Worm (Caenorhabditis elegans) whole organism, L2 larva: Measurements from ENCODE around the gene C50F4.1.

Experiments
- Y55F3AM.14 ChIP-seq: fragments of 200-800 bp; sonication (Bioruptor generic); optimal IDR thresholded peaks from 2 replicates; lab custom pipeline; 2018; ENCODE audit warnings: mild to moderate bottlenecking, missing genetic modification characterization, missing compliant biosample characterization
- blmp-1 ChIP-seq: sonication (generic microtip); optimal IDR thresholded peaks from 2 replicates; lab custom pipeline; 2017; ENCODE audit warnings: missing genetic modification characterization, mild to moderate bottlenecking, missing compliant biosample characterization, antibody characterized with exemption, moderate library complexity; ENCODE audit not compliant: insufficient read depth
- crh-2 ChIP-seq: sonication (generic microtip); optimal IDR thresholded peaks from 2 replicates; lab custom pipeline; 2017; ENCODE audit warnings: missing biosample characterization, missing genetic modification characterization
- dmd-4 ChIP-seq: sonication (generic microtip); optimal IDR thresholded peaks from 2 replicates; lab custom pipeline; 2017; ENCODE audit warnings: missing biosample characterization, missing genetic modification characterization
- elt-3 ChIP-seq: sonication (generic microtip); optimal IDR thresholded peaks from 2 replicates; lab custom pipeline; 2017; ENCODE audit warnings: missing biosample characterization, missing genetic modification characterization
- fos-1 ChIP-seq: fragments of 150-350 bp; optimal IDR thresholded peaks from 2 replicates; lab custom pipeline; 2014; ENCODE audit warnings: missing biosample characterization, missing genetic modification characterization
- lin-11 ChIP-seq: fragments of 150-350 bp; sonication (generic microtip); optimal IDR thresholded peaks from 2 replicates; lab custom pipeline; 2014; ENCODE audit warnings: missing biosample characterization, missing genetic modification characterization, inconsistent platforms, mixed read lengths
- lin-39 ChIP-seq: fragments of 150-350 bp; optimal IDR thresholded peaks from 2 replicates; lab custom pipeline; 2014; ENCODE audit warnings: missing biosample characterization, missing genetic modification reagents, missing genetic modification characterization
- lsy-2 ChIP-seq, 2 experiments: fragments of 150-350 bp in 1 of 2; sonication (generic microtip) in 1 of 2; optimal IDR thresholded peaks; 2 replicates each; lab custom pipeline; 2014 to 2017; ENCODE audit warnings: missing biosample characterization in 2 of 2, missing genetic modification characterization in 2 of 2
- mbf-1 ChIP-seq: sonication (generic microtip); optimal IDR thresholded peaks from 2 replicates; lab custom pipeline; 2017; ENCODE audit warnings: missing biosample characterization, missing genetic modification characterization
- mdl-1 ChIP-seq, 2 experiments: fragments of 150-350 bp in 1 of 2; sonication (generic microtip) in 1 of 2; optimal IDR thresholded peaks; 2 replicates each; lab custom pipeline; 2017; ENCODE audit warnings: missing biosample characterization in 2 of 2, missing genetic modification characterization in 2 of 2
- nhr-10 ChIP-seq: sonication (generic microtip); optimal IDR thresholded peaks from 2 replicates; lab custom pipeline; 2017; ENCODE audit warnings: missing biosample characterization, missing genetic modification characterization
- nhr-23 ChIP-seq: fragments of 150-350 bp; optimal IDR thresholded peaks from 2 replicates; lab custom pipeline; 2014; ENCODE audit warnings: missing biosample characterization, missing genetic modification reagents, missing genetic modification characterization
- nhr-237 ChIP-seq: fragments of 150-350 bp; optimal IDR thresholded peaks from 2 replicates; lab custom pipeline; 2014; ENCODE audit warnings: missing biosample characterization, missing genetic modification characterization
- nhr-6 ChIP-seq: fragments of 150-350 bp; optimal IDR thresholded peaks from 2 replicates; lab custom pipeline; 2014; ENCODE audit warnings: missing biosample characterization, missing genetic modification characterization
- nhr-77 ChIP-seq: fragments of 150-350 bp; optimal IDR thresholded peaks from 2 replicates; lab custom pipeline; 2014; ENCODE audit warnings: missing biosample characterization, missing genetic modification characterization
- peb-1 ChIP-seq: fragments of 150-350 bp; optimal IDR thresholded peaks from 2 replicates; lab custom pipeline; 2014; ENCODE audit warnings: missing biosample characterization, missing genetic modification characterization
- sem-4 ChIP-seq: fragments of 150-350 bp; optimal IDR thresholded peaks from 2 replicates; lab custom pipeline; 2014; ENCODE audit warnings: missing biosample characterization, missing genetic modification reagents, missing genetic modification characterization
- skn-1 ChIP-seq: sonication (generic microtip); optimal IDR thresholded peaks from 2 replicates; lab custom pipeline; 2017; ENCODE audit warnings: missing biosample characterization, missing genetic modification characterization
- sma-3 ChIP-seq: sonication (generic microtip); optimal IDR thresholded peaks from 2 replicates; lab custom pipeline; 2016; ENCODE audit warnings: missing genetic modification reagents, missing genetic modification characterization, missing compliant biosample characterization
- sma-9 ChIP-seq, 2 experiments: fragments of 150-350 bp in 1 of 2; sonication (generic microtip) in 1 of 2; optimal IDR thresholded peaks; 2 replicates each; lab custom pipeline; 2014 to 2016; ENCODE audit warnings: missing genetic modification characterization in 2 of 2, mild to moderate bottlenecking in 1 of 2, missing biosample characterization in 1 of 2, missing compliant biosample characterization in 1 of 2, missing genetic modification reagents in 1 of 2, moderate library complexity in 1 of 2
- unc-39 ChIP-seq: fragments of 150-350 bp; optimal IDR thresholded peaks from 2 replicates; lab custom pipeline; 2014; ENCODE audit warnings: missing biosample characterization, missing genetic modification characterization
- unc-62 ChIP-seq: fragments of 150-350 bp; optimal IDR thresholded peaks from 2 replicates; lab custom pipeline; 2014; ENCODE audit warnings: missing biosample characterization, missing genetic modification reagents, missing genetic modification characterization
- ztf-1 ChIP-seq: fragments of 200-800 bp; sonication (Bioruptor generic); conservative IDR thresholded peaks from 2 replicates; pipeline ENCODE4 v1.3.6; 2022; ENCODE audit warnings: missing genetic modification characterization, missing compliant biosample characterization
- ztf-4 ChIP-seq: fragments of 150-350 bp; optimal IDR thresholded peaks from 2 replicates; lab custom pipeline; 2014; ENCODE audit warnings: missing biosample characterization, missing genetic modification characterization

Gene C50F4.1

ce11 chrV:9489411-9489810 is 37.2 kb upstream of the C50F4.1 start, which contains the start of gene K06A4.10:
TSS of gene K06A4.10 (minus strand) at chrV:9489800.
- TF ChIP-seq fos-1 (peak; percentile 28), nhr-6 (no peak)

- TF ChIP-seq lin-39 (tag; lab: Kevin White, UChicago) (no peak), nhr-77 (tag; lab: Kevin White, UChicago) (no peak), fos-1 (peak; percentile 35), nhr-6 (no peak), sma-9 (GFP tag; optimal IDR thresholded peaks at IDR 0.05; lab: Kevin White, UChicago) (peak; percentile 46), sma-9 (tag; optimal IDR thresholded peaks at IDR 0.05; lab: Kevin White, UChicago) (no peak), peb-1 (tag; lab: Kevin White, UChicago) (no peak), dmd-4 (tag; lab: Kevin White, UChicago) (no peak), crh-2 (tag; lab: Kevin White, UChicago) (peak; percentile 45)
Observed at ce11 chrV:9491440-9492160, 35.0 kb upstream of the C50F4.1 start, which contains the start of gene K06A4.7. TSS of gene K06A4.7 (minus strand) at chrV:9491490.

ce11 chrV:9492460-9492859 is 34.1 kb upstream of the C50F4.1 start:
- TF ChIP-seq sma-9 (GFP tag; optimal IDR thresholded peaks at IDR 0.05; lab: Kevin White, UChicago) = peak; percentile 44
- no peak for TF ChIP-seq sma-9 (tag; optimal IDR thresholded peaks at IDR 0.05; lab: Kevin White, UChicago)
- peak; percentile 27 for TF ChIP-seq fos-1
- no peak for TF ChIP-seq lin-11 (tag; lab: Kevin White, UChicago)
- TF ChIP-seq, all 48 proteins: peak for 2

ce11 chrV:9496742-9497141 is 29.9 kb upstream of the C50F4.1 start, which contains the start of gene gsnl-1:
TSS of gene gsnl-1 (plus strand) at chrV:9497042.
- TF ChIP-seq skn-1 = no peak
- TF ChIP-seq lsy-2 (tag; optimal IDR thresholded peaks at IDR 0.05; lab: Kevin White, UChicago) = no peak
- TF ChIP-seq lin-11 (tag; lab: Kevin White, UChicago) = no peak
- no peak for TF ChIP-seq nhr-237
- no peak for TF ChIP-seq Y55F3AM.14 (GFP tag; lab: Kevin White, UChicago)

- TF ChIP-seq unc-39 (no peak), elt-3 (tag; lab: Kevin White, UChicago) (no peak), ztf-1 (GFP tag; lab: Robert Waterston, UW) (no peak), nhr-23 (tag; lab: Kevin White, UChicago) (no peak), blmp-1 (tag; lab: Kevin White, UChicago) (peak; percentile 42), sem-4 (no peak)
Observed at ce11 chrV:9499295-9499694, 27.3 kb upstream of the C50F4.1 start.

ce11 chrV:9500826-9501451 is 25.7 kb upstream of the C50F4.1 start, which contains the start of gene swt-5:
TSS of gene swt-5 (plus strand) at chrV:9501401.
- TF ChIP-seq ztf-4 (tag; lab: Kevin White, UChicago) (no peak), nhr-10 (tag; lab: Kevin White, UChicago) (no peak), unc-62 (GFP tag; lab: Kevin White, UChicago) (no peak), sma-9 (GFP tag; optimal IDR thresholded peaks at IDR 0.05; lab: Kevin White, UChicago) (no peak), sma-9 (tag; optimal IDR thresholded peaks at IDR 0.05; lab: Kevin White, UChicago) (no peak), blmp-1 (tag; lab: Kevin White, UChicago) (no peak), mdl-1 (tag; optimal IDR thresholded peaks at IDR 0.05; lab: Kevin White, UChicago) (no peak), sma-3 (no peak), crh-2 (tag; lab: Kevin White, UChicago) (no peak), sem-4 (no peak), mbf-1 (no peak), elt-3 (tag; lab: Kevin White, UChicago) (no peak)
- TF ChIP-seq, all 48 proteins: peak for 0
